Worm (Caenorhabditis elegans) whole organism, L1 larva: Measurements from ENCODE around the gene Y68A4A.13.

ENCODE experiments used
- C04F5.9 ChIP-seq: sonication (generic microtip); optimal IDR thresholded peaks from 2 replicates; lab custom pipeline; 2016; ENCODE audit warnings: missing genetic modification characterization, missing compliant biosample characterization
- ceh-88 ChIP-seq: fragments of 200-800 bp; sonication (Bioruptor generic); IDR thresholded peaks from 2 replicates; pipeline ENCODE4 v1.3.6; 2022; ENCODE audit warnings: missing genetic modification characterization, missing compliant biosample characterization
- dpl-1 ChIP-seq, 3 experiments: fragments of 150-350 bp in 2 of 3; sonication (generic microtip) in 1 of 3; optimal IDR thresholded peaks; 2 replicates each; lab custom pipeline; 2014 to 2017; ENCODE audit warnings: missing biosample characterization in 3 of 3, missing genetic modification characterization in 3 of 3, missing genetic modification reagents in 3 of 3
- dsc-1 ChIP-seq: sonication (generic microtip); optimal IDR thresholded peaks from 2 replicates; lab custom pipeline; 2016; ENCODE audit warnings: mild to moderate bottlenecking, missing genetic modification characterization, missing compliant biosample characterization
- efl-3 ChIP-seq: fragments of 200-800 bp; sonication (Bioruptor generic); optimal IDR thresholded peaks from 2 replicates; lab custom pipeline; 2018; ENCODE audit warnings: mild to moderate bottlenecking, missing genetic modification characterization, missing compliant biosample characterization
- elt-2 ChIP-seq: sonication (generic microtip); optimal IDR thresholded peaks from 2 replicates; lab custom pipeline; 2016; ENCODE audit warnings: missing genetic modification characterization, mild to moderate bottlenecking, inconsistent platforms, missing compliant biosample characterization, missing genetic modification reagents
- fkh-10 ChIP-seq: sonication (generic microtip); optimal IDR thresholded peaks from 2 replicates; lab custom pipeline; 2017; ENCODE audit warnings: missing biosample characterization, missing genetic modification reagents, missing genetic modification characterization
- fkh-4 ChIP-seq: sonication (generic microtip); optimal IDR thresholded peaks from 2 replicates; lab custom pipeline; 2016; ENCODE audit warnings: missing compliant biosample characterization, missing genetic modification characterization, borderline replicate concordance
- hlh-17 ChIP-seq: fragments of 200-800 bp; sonication (Bioruptor generic); optimal IDR thresholded peaks from 2 replicates; lab custom pipeline; 2018; ENCODE audit warnings: missing genetic modification characterization, mild to moderate bottlenecking, missing compliant biosample characterization, moderate library complexity, borderline replicate concordance
- hlh-4 ChIP-seq: sonication (generic microtip); optimal IDR thresholded peaks from 2 replicates; lab custom pipeline; 2016; ENCODE audit warnings: mild to moderate bottlenecking, missing genetic modification characterization, missing compliant biosample characterization
- irx-1 ChIP-seq: sonication (generic microtip); optimal IDR thresholded peaks from 2 replicates; lab custom pipeline; 2016; ENCODE audit warnings: missing genetic modification characterization, missing compliant biosample characterization
- isw-1 ChIP-seq: fragments of 200-800 bp; sonication (Bioruptor generic); IDR thresholded peaks from 2 replicates; pipeline ENCODE4 v1.3.6; 2022; ENCODE audit warnings: missing genetic modification characterization, missing compliant biosample characterization
- jun-1 ChIP-seq: fragments of 150-350 bp; optimal IDR thresholded peaks from 2 replicates; lab custom pipeline; 2014; ENCODE audit warnings: missing biosample characterization, missing genetic modification reagents, missing genetic modification characterization
- lin-13 ChIP-seq: fragments of 150-350 bp; optimal IDR thresholded peaks from 2 replicates; lab custom pipeline; 2014; ENCODE audit warnings: missing biosample characterization, missing genetic modification reagents, missing genetic modification characterization
- lin-14 ChIP-seq: fragments of 200-800 bp; sonication (Bioruptor generic); optimal IDR thresholded peaks from 2 replicates; lab custom pipeline; 2018; ENCODE audit warnings: mild to moderate bottlenecking, missing genetic modification characterization, moderate library complexity, missing compliant biosample characterization
- lir-3 ChIP-seq: sonication (generic microtip); optimal IDR thresholded peaks from 2 replicates; lab custom pipeline; 2016; ENCODE audit warnings: mild to moderate bottlenecking, missing genetic modification characterization, moderate library complexity, missing compliant biosample characterization; ENCODE audit not compliant: poor library complexity
- lsy-2 ChIP-seq, 2 experiments: fragments of 150-350 bp; optimal IDR thresholded peaks; 2 replicates each; lab custom pipeline; 2014; ENCODE audit warnings: missing biosample characterization in 2 of 2, missing genetic modification characterization in 2 of 2
- mdl-1 ChIP-seq, 2 experiments: fragments of 150-350 bp; optimal IDR thresholded peaks; 2 replicates each; lab custom pipeline; 2014 to 2017; ENCODE audit warnings: missing biosample characterization in 2 of 2, missing genetic modification characterization in 2 of 2, inconsistent platforms in 1 of 2
- nhr-11 ChIP-seq: fragments of 150-350 bp; optimal IDR thresholded peaks from 2 replicates; lab custom pipeline; 2014; ENCODE audit warnings: missing biosample characterization, missing genetic modification characterization
- nhr-12 ChIP-seq: sonication (generic microtip); optimal IDR thresholded peaks from 2 replicates; lab custom pipeline; 2017; ENCODE audit warnings: missing biosample characterization, missing genetic modification characterization
- nhr-20 ChIP-seq: sonication (generic microtip); optimal IDR thresholded peaks from 2 replicates; lab custom pipeline; 2016; ENCODE audit warnings: mild to moderate bottlenecking, missing genetic modification characterization, missing compliant biosample characterization
- nhr-28 ChIP-seq: fragments of 150-350 bp; optimal IDR thresholded peaks from 2 replicates; lab custom pipeline; 2014; ENCODE audit warnings: missing biosample characterization, missing genetic modification characterization
- nhr-71 ChIP-seq: sonication (generic microtip); optimal IDR thresholded peaks from 2 replicates; lab custom pipeline; 2016; ENCODE audit warnings: mild to moderate bottlenecking, missing genetic modification characterization, moderate library complexity, missing compliant biosample characterization
- nhr-84 ChIP-seq: sonication (generic microtip); optimal IDR thresholded peaks from 2 replicates; lab custom pipeline; 2017; ENCODE audit warnings: missing biosample characterization, missing genetic modification characterization
- nhr-90 ChIP-seq: sonication (generic microtip); optimal IDR thresholded peaks from 2 replicates; lab custom pipeline; 2016; ENCODE audit warnings: mild to moderate bottlenecking, missing genetic modification characterization, missing compliant biosample characterization; ENCODE audit not compliant: poor library complexity
- pag-3 ChIP-seq: sonication (generic microtip); optimal IDR thresholded peaks from 2 replicates; lab custom pipeline; 2017; ENCODE audit warnings: missing genetic modification characterization, mild to moderate bottlenecking, missing compliant biosample characterization, antibody characterized with exemption, borderline replicate concordance; ENCODE audit not compliant: insufficient read depth
- pqm-1 ChIP-seq: sonication (generic microtip); optimal IDR thresholded peaks from 3 replicates; lab custom pipeline; 2017; ENCODE audit warnings: missing biosample characterization, missing genetic modification characterization
- rnt-1 ChIP-seq: sonication (generic microtip); optimal IDR thresholded peaks from 2 replicates; lab custom pipeline; 2016; ENCODE audit warnings: mild to moderate bottlenecking, missing genetic modification characterization, moderate library complexity, missing compliant biosample characterization
- sox-4 ChIP-seq: sonication (generic microtip); optimal IDR thresholded peaks from 2 replicates; lab custom pipeline; 2016; ENCODE audit warnings: missing genetic modification characterization, missing compliant biosample characterization
- sptf-1 ChIP-seq: fragments of 150-350 bp; optimal IDR thresholded peaks from 2 replicates; lab custom pipeline; 2014; ENCODE audit warnings: missing biosample characterization, missing genetic modification characterization
- swsn-7 ChIP-seq: sonication (generic microtip); optimal IDR thresholded peaks from 2 replicates; lab custom pipeline; 2016; ENCODE audit warnings: missing genetic modification characterization, missing compliant biosample characterization
- vab-15 ChIP-seq: sonication (generic microtip); optimal IDR thresholded peaks from 2 replicates; lab custom pipeline; 2017; ENCODE audit warnings: missing genotype, mild to moderate bottlenecking, missing genetic modification characterization, missing compliant biosample characterization
- zag-1 ChIP-seq: fragments of 150-350 bp; optimal IDR thresholded peaks from 2 replicates; lab custom pipeline; 2014; ENCODE audit warnings: missing biosample characterization, missing genetic modification characterization
- zip-4 ChIP-seq: fragments of 200-800 bp; sonication (Bioruptor generic); optimal IDR thresholded peaks from 2 replicates; lab custom pipeline; 2018; ENCODE audit warnings: mild to moderate bottlenecking, missing genetic modification characterization, moderate library complexity, missing compliant biosample characterization
- ztf-11 ChIP-seq, 2 experiments: sonication (generic microtip); optimal IDR thresholded peaks; 2 replicates each; lab custom pipeline; 2016 to 2017; ENCODE audit warnings: missing genetic modification characterization in 2 of 2, missing biosample characterization in 1 of 2, missing compliant biosample characterization in 1 of 2

Y68A4A.13 gene

DNA sequence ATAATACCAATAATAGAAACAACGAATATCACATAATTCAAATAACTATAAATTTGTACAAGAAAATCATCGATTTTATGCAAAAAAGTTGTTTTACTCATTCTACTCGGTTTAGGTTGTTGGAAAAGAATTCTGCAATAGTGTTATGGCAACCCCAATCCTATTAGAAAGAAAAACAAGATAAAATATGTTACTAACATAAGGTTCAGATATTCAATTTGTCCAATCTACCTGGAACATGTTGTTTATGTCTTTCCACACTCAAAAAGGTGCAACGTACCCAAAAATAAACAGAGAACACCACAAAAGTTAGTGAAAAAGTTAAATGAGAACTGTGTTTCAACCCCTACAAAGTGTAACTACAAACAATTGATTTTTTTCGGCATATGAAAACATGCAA, 37.1 kb downstream of the Y68A4A.13 start, which contains the start of gene srw-51:
srw-51 (minus strand) TSS at position 101 of the 400 bp plus-strand sequence.
- no peak for TF ChIP-seq rnt-1 (tag; lab: Kevin White, UChicago)
- no peak for TF ChIP-seq ztf-11 (tag; optimal IDR thresholded peaks at IDR 0.05; lab: Kevin White, UChicago)
- no peak for TF ChIP-seq dpl-1 (GFP tag; optimal IDR thresholded peaks at IDR 0.05; lab: Kevin White, UChicago)
- TF ChIP-seq lin-14 (GFP tag; lab: Kevin White, UChicago), result no peak
- no peak for TF ChIP-seq mdl-1 (tag; optimal IDR thresholded peaks at IDR 0.05; lab: Kevin White, UChicago)
- TF ChIP-seq lsy-2 (tag; optimal IDR thresholded peaks at IDR 0.05; lab: Kevin White, UChicago), result no peak
- TF ChIP-seq nhr-28, result no peak
- no peak for TF ChIP-seq nhr-12 (tag; lab: Kevin White, UChicago)
- no peak for TF ChIP-seq irx-1 (tag; lab: Kevin White, UChicago)
- no peak for TF ChIP-seq nhr-84 (tag; lab: Kevin White, UChicago)
- TF ChIP-seq swsn-7 (tag; lab: Kevin White, UChicago), result no peak
- no peak for TF ChIP-seq sptf-1 (tag; lab: Kevin White, UChicago)
- TF ChIP-seq zag-1, result no peak
- TF ChIP-seq lir-3 (tag; lab: Kevin White, UChicago), result no peak
- no peak for TF ChIP-seq fkh-4 (tag; lab: Kevin White, UChicago)
- TF ChIP-seq nhr-71 (tag; lab: Kevin White, UChicago), result no peak
- no peak for TF ChIP-seq C04F5.9 (tag; lab: Kevin White, UChicago)
- TF ChIP-seq pqm-1 (tag; lab: Kevin White, UChicago), result no peak
- TF ChIP-seq jun-1, result no peak

DNA sequence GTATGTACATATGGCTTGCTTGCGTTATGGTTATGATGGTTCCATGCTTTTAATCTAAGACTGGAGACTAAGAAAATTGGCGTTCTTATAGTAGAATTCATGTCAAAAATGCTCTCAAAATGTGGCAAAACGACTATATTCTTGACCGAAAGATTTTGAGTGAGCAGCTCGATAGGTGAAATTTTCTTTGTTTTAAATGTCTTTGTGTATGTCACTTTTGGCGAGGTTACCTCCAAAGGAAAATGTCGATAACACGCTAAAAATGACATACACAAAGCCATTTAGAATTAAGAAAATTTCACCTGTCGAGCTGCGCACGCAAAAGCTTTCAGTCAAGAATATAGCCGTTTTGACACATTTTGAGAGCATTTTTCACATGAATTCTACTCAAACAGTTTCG, 40.5 kb downstream of the Y68A4A.13 start, which contains the start of gene srz-66:
srz-66 (minus strand) TSS at position 101 of the 400 bp plus-strand sequence.
- TF ChIP-seq zip-4 (GFP tag; lab: Kevin White, UChicago), result no peak
- TF ChIP-seq pag-3 (tag; lab: Kevin White, UChicago), result no peak
- TF ChIP-seq nhr-11 (tag; lab: Kevin White, UChicago), result no peak
- TF ChIP-seq ceh-88 (GFP tag; lab: Robert Waterston, UW), result no peak
- TF ChIP-seq vab-15 (tag; lab: Kevin White, UChicago), result no peak
- no peak for TF ChIP-seq sox-4 (tag; lab: Kevin White, UChicago)
- no peak for TF ChIP-seq nhr-90 (tag; lab: Kevin White, UChicago)
- no peak for TF ChIP-seq rnt-1 (tag; lab: Kevin White, UChicago)
- no peak for TF ChIP-seq fkh-10 (GFP tag; lab: Kevin White, UChicago)
- no peak for TF ChIP-seq lin-14 (GFP tag; lab: Kevin White, UChicago)
- no peak for TF ChIP-seq elt-2 (tag; lab: Kevin White, UChicago)

DNA sequence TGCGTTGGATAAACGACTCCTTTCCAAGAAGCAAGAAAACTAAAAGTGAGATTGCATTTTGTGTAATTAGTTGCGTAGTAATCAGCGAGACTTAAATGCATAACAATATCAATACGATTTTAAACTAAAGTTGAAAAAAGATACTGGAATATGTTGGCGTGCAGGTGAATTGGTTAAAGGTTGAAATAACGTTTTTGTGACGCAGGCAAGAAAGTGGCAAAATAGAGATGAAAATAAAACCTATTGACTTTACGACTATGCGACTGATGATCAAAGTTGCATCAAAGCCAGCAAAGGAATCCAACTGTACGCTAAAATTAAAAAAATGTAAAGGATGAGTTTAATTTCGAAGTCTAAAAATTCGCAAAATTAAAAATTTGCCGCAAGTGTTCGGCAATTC, 42.5 kb downstream of the Y68A4A.13 start, which contains the start of gene srh-102:
srh-102 (minus strand) TSS at position 101 of the 400 bp plus-strand sequence.
- TF ChIP-seq dsc-1 (tag; lab: Kevin White, UChicago) (no peak), hlh-17 (no peak), nhr-20 (tag; lab: Kevin White, UChicago) (no peak), irx-1 (tag; lab: Kevin White, UChicago) (no peak), lin-14 (GFP tag; lab: Kevin White, UChicago) (no peak), isw-1 (no peak), jun-1 (no peak), hlh-4 (no peak), lin-13 (GFP tag; lab: Kevin White, UChicago) (no peak), efl-3 (GFP tag; lab: Kevin White, UChicago) (no peak), lir-3 (tag; lab: Kevin White, UChicago) (no peak)
